Worm (Caenorhabditis elegans) whole organism, L3 larva: ENCODE measurements around the gene col-157.

ENCODE experiments used
- lin-39 ChIP-seq: fragments of 150-350 bp; optimal IDR thresholded peaks from 2 replicates; lab custom pipeline; 2018; ENCODE audit warnings: missing biosample characterization, missing genetic modification reagents, missing genetic modification characterization
- nfya-1 ChIP-seq: sonication (generic microtip); optimal IDR thresholded peaks from 2 replicates; lab custom pipeline; 2017; ENCODE audit warnings: missing genetic modification characterization, mild to moderate bottlenecking, missing compliant biosample characterization, antibody characterized with exemption, moderate library complexity; ENCODE audit not compliant: insufficient read depth
- nhr-23 ChIP-seq: fragments of 150-350 bp; optimal IDR thresholded peaks from 2 replicates; lab custom pipeline; 2014; ENCODE audit warnings: missing biosample characterization, missing genetic modification reagents, missing genetic modification characterization
- nhr-237 ChIP-seq: fragments of 150-350 bp; optimal IDR thresholded peaks from 2 replicates; lab custom pipeline; 2014; ENCODE audit warnings: missing biosample characterization, missing genetic modification characterization
- pqm-1 ChIP-seq: fragments of 150-350 bp; optimal IDR thresholded peaks from 2 replicates; lab custom pipeline; 2017; ENCODE audit warnings: missing biosample characterization, missing genetic modification characterization, inconsistent platforms
- skn-1 ChIP-seq: fragments of 150-350 bp; optimal IDR thresholded peaks from 2 replicates; lab custom pipeline; 2014; ENCODE audit warnings: missing biosample characterization, missing genetic modification characterization
- ztf-11 ChIP-seq: fragments of 150-350 bp; optimal IDR thresholded peaks from 2 replicates; lab custom pipeline; 2014; ENCODE audit warnings: missing biosample characterization, missing genetic modification characterization
- ztf-4 ChIP-seq: fragments of 150-350 bp; optimal IDR thresholded peaks from 2 replicates; lab custom pipeline; 2014; ENCODE audit warnings: missing biosample characterization, missing genetic modification characterization

ce11 chrV:11528633-11529327 is 44.9 kb downstream of the col-157 start:
- TF ChIP-seq nfya-1 (tag; lab: Kevin White, UChicago), result no peak
- TF ChIP-seq nhr-237 (tag; lab: Kevin White, UChicago), result no peak
- no peak for TF ChIP-seq nhr-23 (tag; lab: Kevin White, UChicago)
- TF ChIP-seq ztf-11 (tag; lab: Kevin White, UChicago), result no peak
- TF ChIP-seq pqm-1, result no peak
- TF ChIP-seq ztf-4 (tag; lab: Kevin White, UChicago), result no peak
- TF ChIP-seq skn-1, result no peak
- no peak for TF ChIP-seq lin-39
